Worm (Caenorhabditis elegans): ENCODE results near the gene R07E3.6.

The R07E3.6 gene

DNA sequence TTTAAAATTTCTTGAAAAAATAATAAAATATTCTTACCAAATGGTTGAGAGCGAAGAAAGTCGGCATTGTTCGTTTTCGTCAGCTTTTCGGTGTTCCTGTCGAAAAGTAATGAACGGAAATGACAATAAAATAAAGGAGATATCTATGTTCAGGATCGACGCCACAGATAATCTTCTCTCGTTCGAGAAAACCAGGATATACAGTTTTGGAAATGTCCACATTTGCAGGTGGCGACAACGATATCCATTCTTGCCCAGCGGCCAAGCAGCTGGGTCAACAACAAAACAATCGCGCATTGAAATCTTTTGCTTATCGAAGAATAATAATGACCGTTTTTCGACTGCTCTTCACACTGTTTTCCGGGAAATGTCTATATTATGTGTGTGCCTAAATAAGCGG lies 38.1 kb downstream of the R07E3.6 start, which contains the start of gene R07E3.7:
R07E3.7 (minus strand) TSS at position 101 of the 400 bp plus-strand sequence.
- TF ChIP-seq him-1 (tag; optimal IDR thresholded peaks at IDR 0.05) = no peak
- TF ChIP-seq W03F9.2 (tag; optimal IDR thresholded peaks at IDR 0.05) = no peak
- TF ChIP-seq dao-5 (tag; optimal IDR thresholded peaks at IDR 0.05) = no peak

DNA sequence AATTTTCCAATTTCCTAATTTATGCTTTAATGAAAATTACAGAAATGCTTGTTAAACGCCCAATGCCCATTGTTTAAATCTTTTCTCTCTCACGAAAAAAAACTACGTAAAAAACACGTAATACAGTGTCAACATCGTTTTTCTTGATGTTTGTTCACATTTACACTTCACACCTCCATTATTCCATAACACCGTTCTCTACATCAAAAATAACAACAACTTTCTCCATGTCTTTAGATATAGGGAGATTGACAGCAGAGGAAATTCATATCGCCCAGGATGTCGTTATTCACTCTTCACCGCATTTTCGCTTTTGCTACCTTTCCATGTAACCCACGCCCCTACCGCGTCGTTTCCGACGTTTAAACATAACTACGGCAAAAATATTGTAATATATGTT lies 40.6 kb downstream of the R07E3.6 start, which contains the start of gene efhc-1:
efhc-1 (plus strand) TSS at position 301 of the 400 bp plus-strand sequence.
- TF ChIP-seq W03F9.2 (tag; optimal IDR thresholded peaks at IDR 0.05) (no peak), him-1 (tag; optimal IDR thresholded peaks at IDR 0.05) (no peak), dao-5 (tag; optimal IDR thresholded peaks at IDR 0.05) (no peak)

All from whole organism, L4/young adult.